Worm (Caenorhabditis elegans): ENCODE data around the gene T26G10.5.
"Not testable (repeated sequence)": the region's sequence is repeated elsewhere in the genome, so short reads cannot be mapped to it uniquely, and the experiment has no call there.

T26G10.5 gene

ce11 chrIII:9454730-9455129 lies 28.5 kb upstream of the T26G10.5 start:
- no peak for TF ChIP-seq him-1 (tag; optimal IDR thresholded peaks at IDR 0.05)
- no peak for TF ChIP-seq dao-5 (tag; optimal IDR thresholded peaks at IDR 0.05)

DNA sequence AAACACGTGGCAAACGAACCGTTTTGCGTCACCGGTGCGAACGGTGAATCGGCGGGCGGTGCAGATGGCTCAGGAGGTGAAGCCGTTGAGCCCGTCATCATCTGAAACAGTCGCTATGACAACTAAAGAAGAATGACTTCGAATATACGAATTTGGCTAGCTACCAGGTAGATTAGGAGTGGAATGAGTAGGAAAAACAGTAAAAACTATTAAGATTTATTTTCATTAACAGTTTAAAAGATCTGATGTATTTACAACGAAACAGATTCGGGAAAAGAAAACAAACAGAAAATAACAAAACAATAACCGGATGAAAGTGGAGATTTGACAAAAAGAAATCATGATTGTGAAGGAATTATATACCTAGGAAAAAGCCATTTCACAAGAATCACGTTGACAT lies 27.8 kb upstream of the T26G10.5 start, which contains the start of gene F54C8.7:
F54C8.7 (minus strand) TSS at position 101 of the 400 bp plus-strand sequence.
- TF ChIP-seq him-1 (tag; optimal IDR thresholded peaks at IDR 0.05) (no peak), W03F9.2 (tag; optimal IDR thresholded peaks at IDR 0.05) (no peak), dao-5 (tag; optimal IDR thresholded peaks at IDR 0.05) (no peak)

DNA sequence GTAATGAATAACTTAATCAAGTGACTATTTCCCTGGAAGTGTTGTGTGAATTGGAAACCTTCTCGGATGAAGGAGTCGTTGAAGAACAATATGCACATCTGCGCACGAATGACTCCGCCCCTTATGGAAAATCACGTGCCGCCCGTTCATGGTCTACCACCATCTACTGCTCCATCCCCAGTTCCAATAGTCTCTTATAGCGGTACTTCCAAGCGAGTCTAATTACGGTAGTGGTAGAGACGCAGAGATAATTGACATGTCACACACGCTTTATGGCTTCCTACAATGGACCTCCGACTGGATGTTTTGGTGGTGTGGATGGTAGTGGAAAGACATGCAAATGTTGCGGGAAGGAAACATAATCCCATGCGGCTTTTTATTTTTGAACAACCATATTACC lies 24.7 kb upstream of the T26G10.5 start:
- no peak for TF ChIP-seq him-1 (tag; optimal IDR thresholded peaks at IDR 0.05)
- TF ChIP-seq W03F9.2 (tag; optimal IDR thresholded peaks at IDR 0.05), result no peak
- no peak for TF ChIP-seq dao-5 (tag; optimal IDR thresholded peaks at IDR 0.05)

DNA sequence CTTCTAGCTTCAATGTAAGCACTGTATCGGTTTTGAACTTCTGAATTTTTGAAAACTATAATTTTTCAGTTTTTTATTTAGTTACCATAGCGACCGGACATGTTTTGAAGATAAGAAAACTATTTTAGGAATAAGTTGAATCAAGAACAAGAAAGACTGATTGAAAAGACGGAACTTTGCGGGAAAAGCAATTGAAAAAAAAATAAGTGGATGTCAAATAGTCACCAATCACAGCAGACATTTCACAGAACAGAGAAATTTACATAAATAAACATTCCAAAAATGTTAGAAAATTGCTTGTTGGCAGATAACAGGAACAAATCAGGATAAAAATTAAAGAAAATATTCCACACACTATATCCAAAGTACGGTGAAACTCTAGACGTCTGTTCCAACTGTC lies 23.6 kb upstream of the T26G10.5 start, which contains the start of gene F54C8.6:
F54C8.6 (minus strand) TSS at position 101 of the 400 bp plus-strand sequence.
- no peak for TF ChIP-seq dao-5 (tag; optimal IDR thresholded peaks at IDR 0.05)
- no peak for TF ChIP-seq him-1 (tag; optimal IDR thresholded peaks at IDR 0.05)
- TF ChIP-seq W03F9.2 (tag; optimal IDR thresholded peaks at IDR 0.05), result no peak

- TF ChIP-seq W03F9.2 (tag; optimal IDR thresholded peaks at IDR 0.05), result peak; percentile 52
- TF ChIP-seq dao-5 (tag; optimal IDR thresholded peaks at IDR 0.05), result no peak
These were observed 17.3 kb upstream of the T26G10.5 start, which contains the start of gene pir-2 for ce11 chrIII:9443417-9444027. Gene pir-2 (minus strand): TSS chrIII:9443634.

DNA sequence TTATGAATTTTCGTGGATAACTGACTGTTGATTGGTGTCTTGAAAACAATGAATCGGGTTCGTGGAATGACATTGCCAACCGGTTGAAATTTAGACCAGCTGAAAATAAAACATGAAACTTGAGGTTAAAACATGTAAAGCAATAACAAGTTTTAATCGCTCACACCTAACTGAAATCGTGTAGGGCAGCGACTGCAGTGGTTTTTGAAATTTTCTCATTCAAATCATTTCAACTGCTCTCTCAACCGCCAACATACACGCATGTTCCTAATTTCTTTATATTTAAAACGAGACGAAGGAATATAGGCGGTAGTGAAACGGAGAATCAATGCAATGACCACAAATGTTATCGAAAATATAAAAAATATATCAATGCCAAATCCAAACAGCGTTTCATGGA lies 16.6 kb upstream of the T26G10.5 start:
- TF ChIP-seq W03F9.2 (tag; optimal IDR thresholded peaks at IDR 0.05), result no peak
- TF ChIP-seq him-1 (tag; optimal IDR thresholded peaks at IDR 0.05), result no peak
- no peak for TF ChIP-seq dao-5 (tag; optimal IDR thresholded peaks at IDR 0.05)

ce11 chrIII:9441133-9441532 lies 14.9 kb upstream of the T26G10.5 start, which contains the start of gene emb-30:
Gene emb-30 (minus strand): TSS chrIII:9441460.
- TF ChIP-seq W03F9.2 (tag; optimal IDR thresholded peaks at IDR 0.05) (no peak), him-1 (tag; optimal IDR thresholded peaks at IDR 0.05) (no peak), dao-5 (tag; optimal IDR thresholded peaks at IDR 0.05) (no peak)

ce11 chrIII:9439399-9439798 lies 13.2 kb upstream of the T26G10.5 start, which contains the start of gene F54C8.1:
Gene F54C8.1 (plus strand): TSS chrIII:9439699.
- TF ChIP-seq W03F9.2 (tag; optimal IDR thresholded peaks at IDR 0.05), result no peak
- no peak for TF ChIP-seq him-1 (tag; optimal IDR thresholded peaks at IDR 0.05)
- no peak for TF ChIP-seq dao-5 (tag; optimal IDR thresholded peaks at IDR 0.05)

ce11 chrIII:9434999-9435398 lies 8.8 kb upstream of the T26G10.5 start:
- no peak for TF ChIP-seq dao-5 (tag; optimal IDR thresholded peaks at IDR 0.05)
- TF ChIP-seq him-1 (tag; optimal IDR thresholded peaks at IDR 0.05), result no peak
- no peak for TF ChIP-seq W03F9.2 (tag; optimal IDR thresholded peaks at IDR 0.05)

- no peak for TF ChIP-seq him-1 (tag; optimal IDR thresholded peaks at IDR 0.05)
- TF ChIP-seq W03F9.2 (tag; optimal IDR thresholded peaks at IDR 0.05), result no peak
- TF ChIP-seq dao-5 (tag; optimal IDR thresholded peaks at IDR 0.05), result no peak
These were observed 7.4 kb upstream of the T26G10.5 start, which contains the start of gene cpar-1 for ce11 chrIII:9433576-9434107. Gene cpar-1 (plus strand): TSS chrIII:9434057.

ce11 chrIII:9420231-9420630 lies 6.0 kb downstream of the T26G10.5 start, which contains the start of gene T26G10.4:
Gene T26G10.4 (plus strand): TSS chrIII:9420531.
- TF ChIP-seq dao-5, W03F9.2, him-1 (tag; optimal IDR thresholded peaks at IDR 0.05): not testable (repeated sequence)

- TF ChIP-seq dao-5 (tag; optimal IDR thresholded peaks at IDR 0.05) (no peak), W03F9.2 (tag; optimal IDR thresholded peaks at IDR 0.05) (no peak), him-1 (tag; optimal IDR thresholded peaks at IDR 0.05) (no peak)
These were observed 12.9 kb downstream of the T26G10.5 start, which contains the start of gene T26G10.3 for ce11 chrIII:9413340-9413739. Gene T26G10.3 (minus strand): TSS chrIII:9413440.

ce11 chrIII:9406600-9406999 lies 19.6 kb downstream of the T26G10.5 start, which contains the start of gene T26G10.1:
Gene T26G10.1 (minus strand): TSS chrIII:9406641.
- TF ChIP-seq dao-5 (tag; optimal IDR thresholded peaks at IDR 0.05) (no peak), W03F9.2 (tag; optimal IDR thresholded peaks at IDR 0.05) (peak; percentile 44), him-1 (tag; optimal IDR thresholded peaks at IDR 0.05) (no peak)

- TF ChIP-seq dao-5 (tag; optimal IDR thresholded peaks at IDR 0.05), result no peak
- TF ChIP-seq W03F9.2 (tag; optimal IDR thresholded peaks at IDR 0.05), result no peak
- TF ChIP-seq him-1 (tag; optimal IDR thresholded peaks at IDR 0.05), result no peak
These were observed 25.2 kb downstream of the T26G10.5 start, which contains the start of gene nlp-48 for ce11 chrIII:9401036-9401435. Gene nlp-48 (minus strand): TSS chrIII:9401136.
